Fruit fly (Drosophila melanogaster): Measurements from ENCODE around the gene unc79.

DNA sequence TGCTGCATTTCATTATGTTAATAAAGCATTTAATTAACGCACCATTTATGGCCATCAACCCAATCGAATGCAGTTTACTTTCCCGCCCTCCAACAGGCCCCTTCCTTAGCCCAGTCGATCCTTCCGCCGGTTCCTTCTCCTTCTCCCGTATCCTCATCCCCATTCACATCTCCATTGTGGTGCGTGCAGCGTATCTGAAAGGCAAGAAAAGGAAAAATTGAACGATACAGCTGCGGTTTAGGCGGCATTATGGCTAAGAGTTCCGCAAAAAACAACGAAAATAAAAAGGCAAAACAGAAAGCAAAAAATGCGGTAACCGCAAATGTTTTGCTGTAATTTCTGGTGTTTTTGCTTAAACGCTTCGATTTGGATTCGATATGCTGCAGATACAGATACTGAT is 8.0 kb upstream of the unc79 start:
- no peak for TF ChIP-seq fkh (GFP tag; optimal IDR thresholded peaks at IDR 0.05)
- no peak for TF ChIP-seq OdsH (GFP tag; optimal IDR thresholded peaks at IDR 0.05)
- TF ChIP-seq CG10631 (GFP tag; optimal IDR thresholded peaks at IDR 0.05), result no peak
- TF ChIP-seq Sox102F (GFP tag; optimal IDR thresholded peaks at IDR 0.05), result no peak
- no peak for TF ChIP-seq Lpt (GFP tag; optimal IDR thresholded peaks at IDR 0.05)
- TF ChIP-seq CG15336 (GFP tag; IDR thresholded peaks at IDR 0.05), result no peak
- TF ChIP-seq Met (GFP tag; optimal IDR thresholded peaks at IDR 0.05), result no peak
- TF ChIP-seq CG6276 (GFP tag; optimal IDR thresholded peaks at IDR 0.05), result no peak
- no peak for TF ChIP-seq CG31627 (GFP tag; optimal IDR thresholded peaks at IDR 0.05)
- TF ChIP-seq pdm3 (GFP tag; optimal IDR thresholded peaks at IDR 0.05), result no peak
- TF ChIP-seq topi (GFP tag; optimal IDR thresholded peaks at IDR 0.05), result no peak

Data from whole organism, prepupa.